Worm (Caenorhabditis elegans) whole organism, late embryonic: Measurements from ENCODE around the gene C56E6.7.

ENCODE experiments used
- F13H6.1 ChIP-seq: sonication (generic microtip); optimal IDR thresholded peaks from 2 replicates; lab custom pipeline; 2016; ENCODE audit warnings: missing genetic modification characterization, missing compliant biosample characterization
- K09A11.1 ChIP-seq: sonication (generic microtip); optimal IDR thresholded peaks from 2 replicates; lab custom pipeline; 2017; ENCODE audit warnings: antibody characterized with exemption, mild to moderate bottlenecking, missing genetic modification characterization, missing compliant biosample characterization; ENCODE audit not compliant: insufficient read depth
- T23F11.4 ChIP-seq: fragments of 200-800 bp; sonication (Bioruptor generic); optimal IDR thresholded peaks from 2 replicates; lab custom pipeline; 2018; ENCODE audit warnings: mild to moderate bottlenecking, missing genetic modification characterization, missing compliant biosample characterization
- ceh-22 ChIP-seq: sonication (generic microtip); optimal IDR thresholded peaks from 2 replicates; lab custom pipeline; 2017; ENCODE audit warnings: missing biosample characterization, missing genetic modification characterization
- ceh-30 ChIP-seq: fragments of 150-350 bp; optimal IDR thresholded peaks from 2 replicates; lab custom pipeline; 2014; ENCODE audit warnings: missing biosample characterization, missing genetic modification characterization
- ceh-6 ChIP-seq: fragments of 200-800 bp; sonication (Bioruptor generic); optimal IDR thresholded peaks from 2 replicates; lab custom pipeline; 2018; ENCODE audit warnings: mild to moderate bottlenecking, missing genetic modification characterization, missing compliant biosample characterization
- che-1 ChIP-seq: sonication (generic microtip); optimal IDR thresholded peaks from 2 replicates; lab custom pipeline; 2016; ENCODE audit warnings: mild to moderate bottlenecking, missing genetic modification characterization, missing compliant biosample characterization
- ets-4 ChIP-seq: sonication (generic microtip); optimal IDR thresholded peaks from 2 replicates; lab custom pipeline; 2016; ENCODE audit warnings: missing genetic modification characterization, missing compliant biosample characterization
- fkh-10 ChIP-seq: fragments of 150-350 bp; optimal IDR thresholded peaks from 2 replicates; lab custom pipeline; 2014; ENCODE audit warnings: missing biosample characterization, missing genetic modification reagents, missing genetic modification characterization
- gmeb-2 ChIP-seq: sonication (generic microtip); optimal IDR thresholded peaks from 2 replicates; lab custom pipeline; 2016; ENCODE audit warnings: missing genetic modification characterization, inconsistent platforms, missing compliant biosample characterization
- lim-6 ChIP-seq: sonication (generic microtip); optimal IDR thresholded peaks from 2 replicates; lab custom pipeline; 2016; ENCODE audit warnings: missing genetic modification characterization, missing compliant biosample characterization
- nfya-1 ChIP-seq: sonication (generic microtip); optimal IDR thresholded peaks from 2 replicates; lab custom pipeline; 2017; ENCODE audit warnings: missing genetic modification characterization, mild to moderate bottlenecking, missing compliant biosample characterization, antibody characterized with exemption, moderate library complexity
- pat-9 ChIP-seq: fragments of 200-800 bp; sonication (Bioruptor generic); optimal IDR thresholded peaks from 2 replicates; lab custom pipeline; 2018; ENCODE audit warnings: mild to moderate bottlenecking, missing genetic modification characterization, moderate library complexity, missing compliant biosample characterization
- rnt-1 ChIP-seq: sonication (generic microtip); optimal IDR thresholded peaks from 2 replicates; lab custom pipeline; 2016; ENCODE audit warnings: missing genetic modification characterization, missing compliant biosample characterization

ce11 chrII:6513357-6513756, 3.0 kb upstream of the C56E6.7 start:
- no peak for TF ChIP-seq pat-9
- no peak for TF ChIP-seq ceh-30
- no peak for TF ChIP-seq lim-6 (tag; lab: Kevin White, UChicago)
- TF ChIP-seq F13H6.1 (tag; lab: Kevin White, UChicago): no peak
- TF ChIP-seq T23F11.4 (GFP tag; lab: Kevin White, UChicago): no peak
- no peak for TF ChIP-seq K09A11.1 (tag; lab: Kevin White, UChicago)
- TF ChIP-seq che-1: no peak
- no peak for TF ChIP-seq ceh-22 (tag; lab: Kevin White, UChicago)
- no peak for TF ChIP-seq gmeb-2
- no peak for TF ChIP-seq rnt-1 (tag; lab: Kevin White, UChicago)
- no peak for TF ChIP-seq ets-4 (tag; lab: Kevin White, UChicago)
- no peak for TF ChIP-seq fkh-10 (GFP tag; lab: Kevin White, UChicago)
- no peak for TF ChIP-seq nfya-1 (tag; lab: Kevin White, UChicago)
- TF ChIP-seq ceh-6 (GFP tag; lab: Kevin White, UChicago): no peak
